Fruit fly (Drosophila melanogaster) whole organism, wandering third instar larva: ENCODE data around the gene Rilpl.

Experiments used
- Abd-B ChIP-seq: fragments of >200 bp; optimal IDR thresholded peaks from 2 replicates; lab custom pipeline; 2017; ENCODE audit warnings: missing biosample characterization, missing genetic modification characterization
- CG32264 ChIP-seq: fragments of 200-800 bp; sonication (Bioruptor generic); optimal IDR thresholded peaks from 2 replicates; lab custom pipeline; 2016; ENCODE audit warnings: missing biosample characterization, missing genetic modification characterization
- CG9705 ChIP-seq: fragments of 200-800 bp; sonication (Bioruptor generic); optimal IDR thresholded peaks from 2 replicates; lab custom pipeline; 2018; ENCODE audit warnings: missing biosample characterization, mild to moderate bottlenecking, missing genetic modification characterization
- CrebA ChIP-seq: fragments of 200-800 bp; sonication (Bioruptor generic); optimal IDR thresholded peaks from 2 replicates; lab custom pipeline; 2016; ENCODE audit warnings: missing biosample characterization, mild to moderate bottlenecking, missing genetic modification characterization, borderline replicate concordance
- Dfd ChIP-seq: fragments of >200 bp; optimal IDR thresholded peaks from 2 replicates; lab custom pipeline; 2017; ENCODE audit warnings: missing biosample characterization, missing genetic modification characterization
- Dif ChIP-seq: fragments of 200-275, 200-300 bp; sonication (Bioruptor generic); optimal IDR thresholded peaks from 2 replicates; lab custom pipeline; 2018; ENCODE audit warnings: missing biosample characterization, missing genetic modification characterization; ENCODE audit not compliant: partially characterized antibody
- GATAd ChIP-seq: sonication (Bioruptor generic); optimal IDR thresholded peaks from 2 replicates; lab custom pipeline; 2016; ENCODE audit warnings: missing biosample characterization, missing genetic modification characterization
- HLH106 ChIP-seq: fragments of 200-800 bp; optimal IDR thresholded peaks from 3 replicates; lab custom pipeline; 2019; ENCODE audit warnings: missing biosample characterization, mild to moderate bottlenecking, missing genetic modification characterization, moderate library complexity
- Hnf4 ChIP-seq: fragments of 200-800 bp; sonication (Bioruptor generic); optimal IDR thresholded peaks from 2 replicates; lab custom pipeline; 2016; ENCODE audit warnings: missing biosample characterization, mild to moderate bottlenecking, missing genetic modification characterization
- Hr78 ChIP-seq: fragments of >200 bp; optimal IDR thresholded peaks from 2 replicates; lab custom pipeline; 2017; ENCODE audit warnings: missing biosample characterization, missing genetic modification characterization
- Hr83 ChIP-seq: fragments of 200-300 bp; sonication (Bioruptor generic); optimal IDR thresholded peaks from 2 replicates; lab custom pipeline; 2016; ENCODE audit warnings: missing biosample characterization, mild to moderate bottlenecking, missing genetic modification characterization, moderate library complexity; ENCODE audit not compliant: poor library complexity, severe bottlenecking
- Jra ChIP-seq: sonication (Bioruptor generic); optimal IDR thresholded peaks from 2 replicates; lab custom pipeline; 2016; ENCODE audit warnings: missing biosample characterization, missing genetic modification characterization
- Mio ChIP-seq: sonication (Bioruptor generic); optimal IDR thresholded peaks from 2 replicates; lab custom pipeline; 2016; ENCODE audit warnings: missing biosample characterization, missing genetic modification characterization
- Myc ChIP-seq: fragments of >200 bp; optimal IDR thresholded peaks from 2 replicates; lab custom pipeline; 2017
- N ChIP-seq: fragments of >200 bp; optimal IDR thresholded peaks from 2 replicates; lab custom pipeline; 2018; ENCODE audit warnings: missing biosample characterization, missing external identifiers, missing genetic modification characterization
- OdsH ChIP-seq: fragments of 200-800 bp; sonication (Bioruptor generic); optimal IDR thresholded peaks from 2 replicates; lab custom pipeline; 2016; ENCODE audit warnings: missing biosample characterization, mild to moderate bottlenecking, missing genetic modification characterization
- Rel ChIP-seq, 2 experiments: fragments of 200-800 bp; sonication (Bioruptor generic) in 1 of 2; optimal IDR thresholded peaks; 2 replicates in 1 of 2; 3 replicates in 1 of 2; lab custom pipeline; 2016 to 2019; ENCODE audit warnings: mild to moderate bottlenecking in 2 of 2, missing biosample characterization in 2 of 2, missing genetic modification characterization in 2 of 2, moderate library complexity in 1 of 2
- Sp1 ChIP-seq: fragments of 200-800 bp; sonication (Bioruptor generic); optimal IDR thresholded peaks from 3 replicates; lab custom pipeline; 2019; ENCODE audit warnings: missing biosample characterization, mild to moderate bottlenecking, missing genetic modification characterization, moderate library complexity
- Vsx2 ChIP-seq: fragments of 200-300, 225-300 bp; sonication (Bioruptor generic); optimal IDR thresholded peaks from 2 replicates; lab custom pipeline; 2018; ENCODE audit warnings: missing biosample characterization, missing genetic modification characterization; ENCODE audit not compliant: partially characterized antibody
- br ChIP-seq: fragments of 200-800 bp; sonication (Bioruptor generic); optimal IDR thresholded peaks from 2 replicates; lab custom pipeline; 2016; ENCODE audit warnings: missing biosample characterization, missing genetic modification characterization
- brk ChIP-seq: fragments of 200-800 bp; sonication (Bioruptor generic); optimal IDR thresholded peaks from 2 replicates; lab custom pipeline; 2016; ENCODE audit warnings: missing biosample characterization, mild to moderate bottlenecking, missing genetic modification characterization
- dl ChIP-seq, 2 experiments: fragments of 175-275, 200-275 bp in 1 of 2; fragments of 200-275 bp in 1 of 2; sonication (Bioruptor generic); optimal IDR thresholded peaks; lab custom pipeline; 2018; ENCODE audit warnings: mild to moderate bottlenecking in 2 of 2, missing biosample characterization in 2 of 2, missing genetic modification characterization in 2 of 2, moderate library complexity in 2 of 2; ENCODE audit not compliant: partially characterized antibody in 2 of 2, insufficient read depth in 1 of 2
- dmrt93B ChIP-seq: fragments of 200-800 bp; sonication (Bioruptor generic); optimal IDR thresholded peaks from 2 replicates; lab custom pipeline; 2018; ENCODE audit warnings: missing biosample characterization, mild to moderate bottlenecking, missing genetic modification characterization
- dsf ChIP-seq: sonication (Bioruptor generic); optimal IDR thresholded peaks from 2 replicates; lab custom pipeline; 2016; ENCODE audit warnings: missing biosample characterization, missing genetic modification characterization, borderline replicate concordance
- ey ChIP-seq: fragments of 200-800 bp; sonication (Bioruptor generic); optimal IDR thresholded peaks from 2 replicates; lab custom pipeline; 2016; ENCODE audit warnings: missing biosample characterization, missing genetic modification characterization
- foxo ChIP-seq, 2 experiments: fragments of 200-800 bp; sonication (Bioruptor generic); optimal IDR thresholded peaks; 2 replicates in 1 of 2; 3 replicates in 1 of 2; lab custom pipeline; 2016 to 2017; ENCODE audit warnings: missing biosample characterization in 2 of 2, missing genetic modification characterization in 2 of 2
- fru ChIP-seq: fragments of 200-800 bp; sonication (Bioruptor generic); optimal IDR thresholded peaks from 3 replicates; lab custom pipeline; 2016; ENCODE audit warnings: missing biosample characterization, mild to moderate bottlenecking, missing genetic modification characterization
- h ChIP-seq: fragments of 200-800 bp; sonication (Bioruptor generic); optimal IDR thresholded peaks from 3 replicates; lab custom pipeline; 2016; ENCODE audit warnings: missing biosample characterization, mild to moderate bottlenecking, missing genetic modification characterization
- jim ChIP-seq: fragments of 175-275, 200-325 bp; sonication (Bioruptor generic); optimal IDR thresholded peaks from 2 replicates; lab custom pipeline; 2016; ENCODE audit warnings: missing biosample characterization, mild to moderate bottlenecking, missing genetic modification characterization
- lola ChIP-seq: fragments of >200 bp; optimal IDR thresholded peaks from 2 replicates; lab custom pipeline; 2017; ENCODE audit warnings: missing biosample characterization, missing genetic modification characterization
- pan ChIP-seq: fragments of >200 bp; optimal IDR thresholded peaks from 2 replicates; lab custom pipeline; 2017
- psq ChIP-seq: fragments of 200-800 bp; sonication (Bioruptor generic); optimal IDR thresholded peaks from 3 replicates; lab custom pipeline; 2017; ENCODE audit warnings: missing biosample characterization, mild to moderate bottlenecking, missing genetic modification characterization, moderate library complexity
- rgr ChIP-seq: fragments of 200-800 bp; sonication (Bioruptor generic); optimal IDR thresholded peaks from 3 replicates; lab custom pipeline; 2016; ENCODE audit warnings: missing biosample characterization, mild to moderate bottlenecking, missing genetic modification characterization
- sage ChIP-seq: fragments of 200-800 bp; sonication (Bioruptor generic); optimal IDR thresholded peaks from 2 replicates; lab custom pipeline; 2016; ENCODE audit warnings: missing biosample characterization, mild to moderate bottlenecking, missing genetic modification characterization
- sv ChIP-seq: fragments of 200-800 bp; sonication (Bioruptor generic); optimal IDR thresholded peaks from 3 replicates; lab custom pipeline; 2016; ENCODE audit warnings: missing biosample characterization, missing genetic modification characterization
- tai ChIP-seq: sonication (Bioruptor generic); optimal IDR thresholded peaks from 2 replicates; lab custom pipeline; 2016; ENCODE audit warnings: missing biosample characterization, missing genetic modification characterization
- usp ChIP-seq: fragments of >200 bp; optimal IDR thresholded peaks from 2 replicates; lab custom pipeline; 2017; ENCODE audit warnings: missing biosample characterization, missing genetic modification characterization
- woc ChIP-seq: sonication (Bioruptor generic); optimal IDR thresholded peaks from 2 replicates; lab custom pipeline; 2016; ENCODE audit warnings: missing biosample characterization, mild to moderate bottlenecking, missing genetic modification characterization

Gene Rilpl

DNA sequence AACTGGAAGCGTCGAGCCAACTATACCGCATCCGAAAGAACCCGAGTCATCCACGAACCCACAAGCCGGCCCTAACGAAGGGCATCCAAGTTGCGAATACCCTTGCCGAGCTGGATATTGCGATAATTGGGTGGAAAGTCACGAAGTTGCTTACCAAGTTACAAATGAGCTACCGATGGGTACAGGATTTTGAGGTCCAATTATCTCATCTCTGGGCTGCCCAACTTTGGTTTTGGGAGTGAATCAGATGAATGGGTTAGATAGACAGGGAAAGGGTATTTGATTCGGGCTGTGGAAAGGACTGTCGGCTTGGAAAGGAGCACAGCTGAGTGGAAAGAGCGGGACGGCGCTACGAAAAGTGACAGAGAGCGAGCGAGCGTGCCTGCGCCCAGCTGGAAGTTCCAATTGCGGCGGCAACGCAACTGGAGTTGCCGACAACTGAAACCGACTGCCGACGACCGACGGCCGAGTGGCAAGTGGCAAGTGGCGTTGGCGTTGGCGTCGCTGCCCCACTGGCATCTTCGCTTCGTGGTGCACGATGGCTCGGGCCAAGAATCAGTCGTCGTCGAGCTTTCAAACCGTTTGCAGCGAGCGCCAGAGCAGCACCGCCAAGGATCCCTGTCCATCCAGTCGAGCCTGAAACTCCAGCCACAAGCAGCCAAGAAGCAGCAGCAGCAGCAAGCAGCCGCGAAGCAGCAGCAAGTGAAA lies 18.5 kb downstream of the Rilpl start:
- TF ChIP-seq dsf (no peak), Mio (GFP tag; lab: Kevin White, UChicago) (no peak), pan (lab: Kevin White, UChicago) (no peak), tai (GFP tag; lab: Kevin White, UChicago) (no peak), psq (GFP tag; lab: Kevin White, UChicago) (peak; percentile 8), Hr83 (GFP tag; lab: Kevin White, UChicago) (no peak), sv (GFP tag; lab: Kevin White, UChicago) (no peak), h (GFP tag; lab: Kevin White, UChicago) (peak; percentile 12), CG32264 (no peak), CG9705 (GFP tag; lab: Kevin White, UChicago) (no peak), lola (GFP tag; lab: Kevin White, UChicago) (no peak), Dif (GFP tag; lab: Kevin White, UChicago) (no peak), brk (GFP tag; lab: Kevin White, UChicago) (no peak), Dfd (GFP tag; lab: Kevin White, UChicago) (no peak), ey (GFP tag; lab: Kevin White, UChicago) (peak; percentile 36), Abd-B (GFP tag; lab: Kevin White, UChicago) (no peak), Vsx2 (GFP tag; lab: Kevin White, UChicago) (peak; percentile 31), GATAd (GFP tag; lab: Kevin White, UChicago) (no peak), OdsH (GFP tag; lab: Kevin White, UChicago) (no peak), Hr78 (GFP tag; lab: Kevin White, UChicago) (no peak), woc (GFP tag; lab: Kevin White, UChicago) (peak; percentile 80), rgr (GFP tag; lab: Kevin White, UChicago) (no peak), Myc (lab: Kevin White, UChicago) (no peak), fru (GFP tag; lab: Kevin White, UChicago) (peak; percentile 43), CrebA (no peak), HLH106 (tag; lab: Kevin White, UChicago) (peak; percentile 4), jim (GFP tag; lab: Kevin White, UChicago) (no peak), usp (GFP tag; lab: Kevin White, UChicago) (no peak), Rel (GFP tag; optimal IDR thresholded peaks at IDR 0.05; lab: Kevin White, UChicago) (no peak), Rel (tag; optimal IDR thresholded peaks at IDR 0.05; lab: Kevin White, UChicago) (no peak), Hnf4 (GFP tag; lab: Kevin White, UChicago) (no peak), dl (GFP tag; optimal IDR thresholded peaks at IDR 0.05; lab: Kevin White, UChicago; ENCODE audit: insufficient read depth in 1 of 2, partially characterized antibody in 2 of 2) (no peak), Sp1 (GFP tag; lab: Kevin White, UChicago) (peak; percentile 17), br (GFP tag; lab: Kevin White, UChicago) (peak; percentile 18), sage (GFP tag; lab: Kevin White, UChicago) (no peak), dmrt93B (no peak), Jra (no peak), foxo (GFP tag; optimal IDR thresholded peaks at IDR 0.05; lab: Kevin White, UChicago) (peak in 1 of 2 experiments; percentile 22), N (GFP tag; lab: Kevin White, UChicago) (no peak)

dm6 chrX:1414269-1414668 lies 21.4 kb downstream of the Rilpl start:
- no peak for TF ChIP-seq dsf
- TF ChIP-seq fru (GFP tag; lab: Kevin White, UChicago): no peak
- TF ChIP-seq Hr78 (GFP tag; lab: Kevin White, UChicago): no peak
- TF ChIP-seq Dfd (GFP tag; lab: Kevin White, UChicago): peak; percentile 97
- TF ChIP-seq psq (GFP tag; lab: Kevin White, UChicago): no peak
